Fruit fly (Drosophila melanogaster) whole organism, embryonic: ENCODE results near the gene Coq7.

ENCODE experiments used
- Blimp-1 ChIP-seq: fragments of 200-800 bp; sonication (Bioruptor generic); optimal IDR thresholded peaks from 3 replicates; lab custom pipeline; 2018; ENCODE audit warnings: missing biosample characterization, missing genetic modification characterization, mild to moderate bottlenecking, moderate library complexity, missing genetic modification reagents
- CG10274 ChIP-seq: fragments of 200-800 bp; sonication (Bioruptor generic); optimal IDR thresholded peaks from 3 replicates; lab custom pipeline; 2017; ENCODE audit warnings: missing biosample characterization, mild to moderate bottlenecking, missing genetic modification characterization
- CG13894 ChIP-seq: fragments of 200-800 bp; sonication (Bioruptor generic); optimal IDR thresholded peaks from 3 replicates; lab custom pipeline; 2018; ENCODE audit warnings: missing biosample characterization, mild to moderate bottlenecking, missing genetic modification characterization, moderate library complexity
- CG15011 ChIP-seq: fragments of 200-800 bp; sonication (Bioruptor generic); optimal IDR thresholded peaks from 3 replicates; lab custom pipeline; 2018; ENCODE audit warnings: missing biosample characterization, mild to moderate bottlenecking, missing genetic modification characterization
- CG1602 ChIP-seq: fragments of 200-800 bp; sonication (Bioruptor generic); optimal IDR thresholded peaks from 3 replicates; lab custom pipeline; 2016; ENCODE audit warnings: missing biosample characterization, missing genetic modification characterization
- CG17829 ChIP-seq: fragments of 200-800 bp; optimal IDR thresholded peaks from 2 replicates; lab custom pipeline; 2019; ENCODE audit warnings: missing biosample characterization, mild to moderate bottlenecking, missing genetic modification characterization, moderate library complexity
- CG3407 ChIP-seq: fragments of 200-800 bp; sonication (Bioruptor generic); optimal IDR thresholded peaks from 2 replicates; lab custom pipeline; 2018; ENCODE audit warnings: missing biosample characterization, mild to moderate bottlenecking, missing genetic modification characterization
- CG34376 ChIP-seq: fragments of 200-800 bp; sonication (Bioruptor generic); optimal IDR thresholded peaks from 2 replicates; lab custom pipeline; 2018; ENCODE audit warnings: missing biosample characterization, mild to moderate bottlenecking, missing genetic modification characterization
- CG3726 ChIP-seq: fragments of 200-800 bp; sonication (Bioruptor generic); IDR thresholded peaks from 3 replicates; pipeline ENCODE4, ENCODE4 v1.3.6; 2022; ENCODE audit warnings: missing biosample characterization, missing genetic modification characterization
- CG3995 ChIP-seq: fragments of 200-800 bp; sonication (Bioruptor generic); optimal IDR thresholded peaks from 3 replicates; lab custom pipeline; 2016; ENCODE audit warnings: missing biosample characterization, missing genetic modification characterization
- CG6854 ChIP-seq: fragments of 200-800 bp; sonication (Bioruptor generic); optimal IDR thresholded peaks from 3 replicates; lab custom pipeline; 2017; ENCODE audit warnings: missing biosample characterization, mild to moderate bottlenecking, missing genetic modification characterization
- CG7556 ChIP-seq: fragments of 200-800 bp; sonication (Bioruptor generic); optimal IDR thresholded peaks from 2 replicates; lab custom pipeline; 2017; ENCODE audit warnings: missing biosample characterization, mild to moderate bottlenecking, missing genetic modification characterization
- CG7839 ChIP-seq: fragments of 200-800 bp; sonication (Bioruptor generic); optimal IDR thresholded peaks from 3 replicates; lab custom pipeline; 2018; ENCODE audit warnings: missing biosample characterization, mild to moderate bottlenecking, missing genetic modification characterization, moderate library complexity
- CG7987 ChIP-seq: fragments of 200-800 bp; sonication (Bioruptor generic); optimal IDR thresholded peaks from 2 replicates; lab custom pipeline; 2018; ENCODE audit warnings: missing biosample characterization, mild to moderate bottlenecking, missing genetic modification characterization, moderate library complexity
- CG8359 ChIP-seq: fragments of 200-800 bp; sonication (Bioruptor generic); optimal IDR thresholded peaks from 2 replicates; lab custom pipeline; 2017; ENCODE audit warnings: missing biosample characterization, mild to moderate bottlenecking, missing genetic modification characterization, borderline replicate concordance
- D19A ChIP-seq: fragments of 200-800 bp; optimal IDR thresholded peaks from 3 replicates; lab custom pipeline; 2019; ENCODE audit warnings: missing biosample characterization, mild to moderate bottlenecking, missing genetic modification characterization, moderate library complexity
- Fer3 ChIP-seq: fragments of 200-800 bp; sonication (Bioruptor generic); optimal IDR thresholded peaks from 2 replicates; lab custom pipeline; 2018; ENCODE audit warnings: missing biosample characterization, mild to moderate bottlenecking, missing genetic modification characterization, moderate library complexity
- GATAe ChIP-seq: fragments of 200-800 bp; sonication (Bioruptor generic); conservative IDR thresholded peaks from 2 replicates; pipeline ENCODE4 v1.3.6; 2022; ENCODE audit warnings: missing biosample characterization, missing genetic modification characterization
- HmgZ ChIP-seq: fragments of 200-800 bp; sonication (Bioruptor generic); optimal IDR thresholded peaks from 2 replicates; lab custom pipeline; 2018; ENCODE audit warnings: missing biosample characterization, mild to moderate bottlenecking, missing genetic modification characterization
- Med ChIP-seq: fragments of 200-800 bp; sonication (Bioruptor generic); peaks from one replicate; lab custom pipeline; 2016; ENCODE audit warnings: missing biosample characterization, missing genetic modification characterization, mild to moderate bottlenecking, inconsistent platforms, moderate library complexity
- Mrtf ChIP-seq: fragments of 200-800 bp; sonication (Bioruptor generic); IDR thresholded peaks from 3 replicates; pipeline ENCODE4 v1.3.6; 2022; ENCODE audit warnings: missing biosample characterization, missing genetic modification characterization
- Nf-YC ChIP-seq: fragments of 200-800 bp; optimal IDR thresholded peaks from 3 replicates; lab custom pipeline; 2019; ENCODE audit warnings: missing biosample characterization, mild to moderate bottlenecking, missing genetic modification characterization, moderate library complexity
- Trl ChIP-seq, 3 experiments: fragments of >200 bp in 2 of 3; fragments of 200-800 bp in 1 of 3; sonication (Bioruptor generic) in 1 of 3; optimal IDR thresholded peaks; 2 replicates in 1 of 3; 3 replicates in 2 of 3; lab custom pipeline; 2016 to 2017; ENCODE audit warnings: missing biosample characterization in 1 of 3, missing genetic modification characterization in 1 of 3
- cwo ChIP-seq: fragments of 200-800 bp; sonication (Bioruptor generic); optimal IDR thresholded peaks from 3 replicates; lab custom pipeline; 2017; ENCODE audit warnings: missing biosample characterization, missing genetic modification characterization, mild to moderate bottlenecking, moderate library complexity, missing genetic modification reagents
- esg ChIP-seq: fragments of 200-800 bp; sonication (Bioruptor generic); conservative IDR thresholded peaks from 2 replicates; pipeline ENCODE4 v1.3.6; 2022; ENCODE audit warnings: missing biosample characterization, missing genetic modification characterization
- eyg ChIP-seq: fragments of 200-800 bp; sonication (Bioruptor generic); optimal IDR thresholded peaks from 3 replicates; lab custom pipeline; 2016; ENCODE audit warnings: missing biosample characterization, missing genetic modification characterization
- grn ChIP-seq: fragments of 200-800 bp; sonication (Bioruptor generic); optimal IDR thresholded peaks from 3 replicates; lab custom pipeline; 2017; ENCODE audit warnings: missing biosample characterization, missing genetic modification characterization
- gro ChIP-seq: fragments of 200-800 bp; sonication (Bioruptor generic); optimal IDR thresholded peaks from 2 replicates; lab custom pipeline; 2016; ENCODE audit warnings: missing biosample characterization, missing genetic modification characterization
- kni ChIP-seq: fragments of 200-800 bp; sonication (Bioruptor generic); optimal IDR thresholded peaks from 3 replicates; lab custom pipeline; 2017; ENCODE audit warnings: mild to moderate bottlenecking, missing biosample characterization, missing genetic modification reagents, missing genetic modification characterization
- lab ChIP-seq: fragments of 200-800 bp; sonication (Bioruptor generic); optimal IDR thresholded peaks from 3 replicates; lab custom pipeline; 2017; ENCODE audit warnings: missing biosample characterization, missing genetic modification characterization, mild to moderate bottlenecking, moderate library complexity, missing genetic modification reagents
- org-1 ChIP-seq: fragments of 200-800 bp; sonication (Bioruptor generic); optimal IDR thresholded peaks from 2 replicates; lab custom pipeline; 2017; ENCODE audit warnings: missing biosample characterization, missing genetic modification characterization
- pho ChIP-seq: fragments of 200-800 bp; sonication (Bioruptor generic); optimal IDR thresholded peaks from 2 replicates; lab custom pipeline; 2016; ENCODE audit warnings: missing biosample characterization, missing genetic modification characterization
- sd ChIP-seq: fragments of 200-800 bp; sonication (Bioruptor generic); optimal IDR thresholded peaks from 3 replicates; lab custom pipeline; 2018; ENCODE audit warnings: missing biosample characterization, mild to moderate bottlenecking, missing genetic modification characterization, moderate library complexity
- ssp ChIP-seq: fragments of 200-800 bp; sonication (Bioruptor generic); IDR thresholded peaks from 2 replicates; pipeline ENCODE4 v1.3.6; 2022; ENCODE audit warnings: missing biosample characterization, missing genetic modification characterization
- unpg ChIP-seq: fragments of 200-800 bp; sonication (Bioruptor generic); optimal IDR thresholded peaks from 3 replicates; lab custom pipeline; 2018; ENCODE audit warnings: missing biosample characterization, mild to moderate bottlenecking, missing genetic modification characterization, moderate library complexity
- zen ChIP-seq: fragments of 200-800 bp; sonication (Bioruptor generic); optimal IDR thresholded peaks from 3 replicates; lab custom pipeline; 2018; ENCODE audit warnings: missing biosample characterization, mild to moderate bottlenecking, missing genetic modification characterization, moderate library complexity

Coq7 gene

dm6 chrX:6795987-6796691, 25.1 kb downstream of the Coq7 start (continued):
- TF ChIP-seq unpg (GFP tag; lab: Kevin White, UChicago) (peak; percentile 19), cwo (peak; percentile 21), CG7556 (GFP tag; lab: Kevin White, UChicago) (peak; percentile 30), CG3995 (GFP tag; lab: Kevin White, UChicago) (no peak), CG1602 (no peak), pho (no peak), zen (no peak), Trl (optimal IDR thresholded peaks at IDR 0.05; lab: Kevin White, UChicago) (no peak), Trl (GFP tag; optimal IDR thresholded peaks at IDR 0.05; lab: Kevin White, UChicago) (peak; percentile 13), CG3726 (GFP tag; lab: Robert Waterston, UW) (no peak), CG7987 (GFP tag; lab: Kevin White, UChicago) (no peak), Mrtf (GFP tag; lab: Robert Waterston, UW) (no peak), Nf-YC (tag; lab: Kevin White, UChicago) (no peak), esg (GFP tag; lab: Robert Waterston, UW) (no peak), Med (GFP tag; lab: Kevin White, UChicago) (peak; percentile 80), ssp (GFP tag; lab: Robert Waterston, UW) (no peak), org-1 (peak; percentile 11), CG7839 (tag; lab: Kevin White, UChicago) (peak; percentile 9), D19A (tag; lab: Kevin White, UChicago) (no peak), CG10274 (GFP tag; lab: Kevin White, UChicago) (no peak), CG15011 (GFP tag; lab: Kevin White, UChicago) (no peak), CG13894 (tag; lab: Kevin White, UChicago) (no peak), CG3407 (GFP tag; lab: Kevin White, UChicago) (no peak), lab (GFP tag; lab: Kevin White, UChicago) (peak; percentile 38), eyg (no peak), CG6854 (GFP tag; lab: Kevin White, UChicago) (no peak), grn (GFP tag; lab: Kevin White, UChicago) (no peak)
- TF ChIP-seq, all 482 proteins: peak for 84

dm6 chrX:6796972-6797371, 25.9 kb downstream of the Coq7 start:
- TF ChIP-seq CG8359 (GFP tag; lab: Kevin White, UChicago) (no peak), Blimp-1 (GFP tag; lab: Kevin White, UChicago) (peak; percentile 90), sd (tag; lab: Kevin White, UChicago) (no peak), CG17829 (no peak), GATAe (no peak), CG34376 (GFP tag; lab: Kevin White, UChicago) (no peak), HmgZ (no peak), Fer3 (tag; lab: Kevin White, UChicago) (no peak), gro (GFP tag; lab: Kevin White, UChicago) (no peak), kni (GFP tag; lab: Kevin White, UChicago) (peak; percentile 68)
